Worm (Caenorhabditis elegans) whole organism, L2 larva: Measurements from ENCODE around the gene lgc-43.

Experiments used
- R02D3.7 ChIP-seq: fragments of 150-350 bp; optimal IDR thresholded peaks from 2 replicates; lab custom pipeline; 2014; ENCODE audit warnings: missing biosample characterization, missing genetic modification characterization
- alr-1 ChIP-seq: fragments of 150-350 bp; optimal IDR thresholded peaks from 2 replicates; lab custom pipeline; 2014; ENCODE audit warnings: missing biosample characterization, missing genetic modification characterization
- egl-27 ChIP-seq: sonication (generic microtip); optimal IDR thresholded peaks from 3 replicates; lab custom pipeline; 2017; ENCODE audit warnings: missing biosample characterization, missing genetic modification reagents, missing genetic modification characterization
- elt-1 ChIP-seq: fragments of 150-350 bp; optimal IDR thresholded peaks from 2 replicates; lab custom pipeline; 2014; ENCODE audit warnings: missing biosample characterization, missing genetic modification characterization
- elt-3 ChIP-seq: sonication (generic microtip); optimal IDR thresholded peaks from 2 replicates; lab custom pipeline; 2017; ENCODE audit warnings: missing biosample characterization, missing genetic modification characterization
- mbf-1 ChIP-seq: sonication (generic microtip); optimal IDR thresholded peaks from 2 replicates; lab custom pipeline; 2017; ENCODE audit warnings: missing biosample characterization, missing genetic modification characterization
- skn-1 ChIP-seq: sonication (generic microtip); optimal IDR thresholded peaks from 2 replicates; lab custom pipeline; 2017; ENCODE audit warnings: missing biosample characterization, missing genetic modification characterization
- sma-9 ChIP-seq, 2 experiments: fragments of 150-350 bp in 1 of 2; sonication (generic microtip) in 1 of 2; optimal IDR thresholded peaks; 2 replicates each; lab custom pipeline; 2014 to 2016; ENCODE audit warnings: missing genetic modification characterization in 2 of 2, mild to moderate bottlenecking in 1 of 2, missing biosample characterization in 1 of 2, missing compliant biosample characterization in 1 of 2, missing genetic modification reagents in 1 of 2, moderate library complexity in 1 of 2
- unc-39 ChIP-seq: fragments of 150-350 bp; optimal IDR thresholded peaks from 2 replicates; lab custom pipeline; 2014; ENCODE audit warnings: missing biosample characterization, missing genetic modification characterization

DNA sequence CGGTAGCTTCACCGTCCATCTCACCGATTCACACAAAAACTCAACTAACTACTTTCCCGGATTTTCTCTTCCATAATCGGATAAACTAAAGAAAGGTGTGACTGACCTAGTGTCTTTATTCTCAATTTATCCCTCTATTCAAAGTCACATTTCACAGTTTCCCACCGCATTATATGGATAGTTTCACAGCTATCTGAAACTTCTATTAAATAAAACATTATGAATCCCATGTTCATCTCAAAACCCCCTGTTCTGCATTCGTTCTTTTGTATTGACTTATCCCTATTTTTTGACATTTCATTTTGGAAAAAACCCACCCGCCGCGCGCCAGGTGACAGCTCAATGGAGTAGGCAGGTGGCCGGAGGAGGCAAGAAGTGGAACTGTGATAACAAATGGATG, 10.6 kb upstream of the lgc-43 start:
- TF ChIP-seq elt-3 (no peak), R02D3.7 (tag; lab: Kevin White, UChicago) (no peak), skn-1 (tag; lab: Kevin White, UChicago) (no peak), unc-39 (no peak), elt-1 (tag; lab: Kevin White, UChicago) (no peak), egl-27 (no peak), mbf-1 (no peak), alr-1 (tag; lab: Kevin White, UChicago) (no peak), sma-9 (GFP tag; optimal IDR thresholded peaks at IDR 0.05; lab: Kevin White, UChicago) (no peak), sma-9 (tag; optimal IDR thresholded peaks at IDR 0.05; lab: Kevin White, UChicago) (no peak)
